Worm (Caenorhabditis elegans) whole organism, young adult: ENCODE data around the gene M03A1.3.

Source experiments
- C17E4.6 ChIP-seq: fragments of 200-800 bp; sonication (Bioruptor generic); IDR thresholded peaks from 2 replicates; pipeline ENCODE4 v1.3.6; 2022; ENCODE audit warnings: missing genetic modification reagents, missing genetic modification characterization, missing compliant biosample characterization
- F22D6.2 ChIP-seq: sonication (generic microtip); optimal IDR thresholded peaks from 2 replicates; lab custom pipeline; 2016; ENCODE audit warnings: mild to moderate bottlenecking, missing genetic modification characterization, missing compliant biosample characterization
- F37B4.10 ChIP-seq: fragments of 200-800 bp; sonication (Bioruptor generic); IDR thresholded peaks from 2 replicates; pipeline ENCODE4 v1.3.6; 2022; ENCODE audit warnings: missing genetic modification characterization, missing compliant biosample characterization
- F55B11.4 ChIP-seq: sonication (generic microtip); optimal IDR thresholded peaks from 2 replicates; lab custom pipeline; 2016; ENCODE audit warnings: missing compliant biosample characterization, missing genetic modification characterization, borderline replicate concordance; ENCODE audit not compliant: insufficient read depth
- Y53F4B.3 ChIP-seq: fragments of 200-800 bp; sonication (Bioruptor generic); IDR thresholded peaks from 2 replicates; pipeline ENCODE4 v1.3.6; 2022; ENCODE audit warnings: missing genetic modification reagents, missing genetic modification characterization, missing compliant biosample characterization
- Y53G8AR.9 ChIP-seq: fragments of 200-800 bp; sonication (Bioruptor generic); conservative IDR thresholded peaks from 2 replicates; pipeline ENCODE4 v1.3.6; 2022; ENCODE audit warnings: missing genetic modification reagents, missing genetic modification characterization, missing compliant biosample characterization
- Y56A3A.18 ChIP-seq: fragments of 200-800 bp; sonication (Bioruptor generic); IDR thresholded peaks from 2 replicates; pipeline ENCODE4 v1.3.6; 2022; ENCODE audit warnings: missing genetic modification reagents, missing genetic modification characterization, missing compliant biosample characterization
- Y79H2A.3 ChIP-seq: fragments of 200-800 bp; sonication (Bioruptor generic); conservative IDR thresholded peaks from 2 replicates; pipeline ENCODE4 v1.3.6; 2022; ENCODE audit warnings: missing genetic modification reagents, missing genetic modification characterization, missing compliant biosample characterization
- ZK185.1 ChIP-seq: sonication (generic microtip); optimal IDR thresholded peaks from 2 replicates; lab custom pipeline; 2016; ENCODE audit warnings: mild to moderate bottlenecking, missing genetic modification characterization, missing compliant biosample characterization; ENCODE audit not compliant: poor library complexity, severe bottlenecking
- aptf-3 ChIP-seq: fragments of 200-800 bp; sonication (Bioruptor generic); IDR thresholded peaks from 2 replicates; pipeline ENCODE4 v1.3.6; 2022; ENCODE audit warnings: missing genetic modification characterization, missing compliant biosample characterization
- atf-7 ChIP-seq: sonication (generic microtip); optimal IDR thresholded peaks from 2 replicates; lab custom pipeline; 2017; ENCODE audit warnings: mild to moderate bottlenecking, missing genetic modification characterization, missing compliant biosample characterization
- attf-3 ChIP-seq: fragments of 200-800 bp; sonication (Bioruptor generic); conservative IDR thresholded peaks from 2 replicates; pipeline ENCODE4 v1.3.6; 2022; ENCODE audit warnings: missing genetic modification reagents, missing genetic modification characterization, missing compliant biosample characterization
- bed-1 ChIP-seq: fragments of 200-800 bp; sonication (Bioruptor generic); IDR thresholded peaks from 2 replicates; pipeline ENCODE4 v1.3.6; 2022; ENCODE audit warnings: missing genetic modification reagents, missing genetic modification characterization, missing compliant biosample characterization
- ccch-3 ChIP-seq: fragments of 200-800 bp; sonication (Bioruptor generic); optimal IDR thresholded peaks from 2 replicates; lab custom pipeline; 2018; ENCODE audit warnings: mild to moderate bottlenecking, missing genetic modification characterization, missing compliant biosample characterization
- ceh-100 ChIP-seq: fragments of 200-800 bp; sonication (Bioruptor generic); IDR thresholded peaks from 2 replicates; pipeline ENCODE4 v1.3.6; 2022; ENCODE audit warnings: missing genetic modification reagents, missing genetic modification characterization, missing compliant biosample characterization
- ceh-79 ChIP-seq: sonication (generic microtip); optimal IDR thresholded peaks from 2 replicates; lab custom pipeline; 2017; ENCODE audit warnings: mild to moderate bottlenecking, missing genetic modification characterization, missing compliant biosample characterization
- ceh-91 ChIP-seq: fragments of 200-800 bp; sonication (Bioruptor generic); IDR thresholded peaks from 2 replicates; pipeline ENCODE4 v1.3.6; 2022; ENCODE audit warnings: missing genetic modification reagents, missing genetic modification characterization, missing compliant biosample characterization
- efl-1 ChIP-seq: fragments of 150-350 bp; optimal IDR thresholded peaks from 2 replicates; lab custom pipeline; 2014; ENCODE audit warnings: missing biosample characterization, missing genetic modification reagents, missing genetic modification characterization
- egl-44 ChIP-seq: fragments of 200-800 bp; sonication (Bioruptor generic); IDR thresholded peaks from 2 replicates; pipeline ENCODE4 v1.3.6; 2022; ENCODE audit warnings: missing genetic modification reagents, missing genetic modification characterization, missing compliant biosample characterization
- ets-4 ChIP-seq: fragments of 200-800 bp; sonication (Bioruptor generic); optimal IDR thresholded peaks from 2 replicates; lab custom pipeline; 2018; ENCODE audit warnings: mild to moderate bottlenecking, missing genetic modification characterization, missing compliant biosample characterization
- fkh-3 ChIP-seq: sonication (generic microtip); optimal IDR thresholded peaks from 2 replicates; lab custom pipeline; 2016; ENCODE audit warnings: mild to moderate bottlenecking, missing genetic modification characterization, missing compliant biosample characterization
- lin-26 ChIP-seq: fragments of 200-800 bp; sonication (Bioruptor generic); IDR thresholded peaks from 2 replicates; pipeline ENCODE4 v1.3.6; 2022; ENCODE audit warnings: missing genetic modification reagents, missing genetic modification characterization, missing compliant biosample characterization
- lin-40 ChIP-seq: sonication (generic microtip); optimal IDR thresholded peaks from 2 replicates; lab custom pipeline; 2016; ENCODE audit warnings: missing genetic modification characterization, mild to moderate bottlenecking, missing compliant biosample characterization, missing genotype, missing genetic modification reagents
- lir-1 ChIP-seq: fragments of 200-800 bp; sonication (Bioruptor generic); conservative IDR thresholded peaks from 2 replicates; pipeline ENCODE4 v1.3.6; 2022; ENCODE audit warnings: missing genetic modification reagents, missing genetic modification characterization, missing compliant biosample characterization
- lsl-1 ChIP-seq: fragments of 200-800 bp; sonication (Bioruptor generic); optimal IDR thresholded peaks from 2 replicates; lab custom pipeline; 2018; ENCODE audit warnings: mild to moderate bottlenecking, missing genetic modification characterization, moderate library complexity, missing compliant biosample characterization
- madf-3 ChIP-seq: fragments of 200-800 bp; sonication (Bioruptor generic); IDR thresholded peaks from 2 replicates; pipeline ENCODE4 v1.3.6; 2022; ENCODE audit warnings: missing genetic modification reagents, missing genetic modification characterization, missing compliant biosample characterization
- mcd-1 ChIP-seq: fragments of 200-800 bp; sonication (Bioruptor generic); IDR thresholded peaks from 2 replicates; pipeline ENCODE4 v1.3.6; 2022; ENCODE audit warnings: missing genetic modification reagents, missing genetic modification characterization, missing compliant biosample characterization
- mel-28 ChIP-seq: sonication (generic microtip); optimal IDR thresholded peaks from 2 replicates; lab custom pipeline; 2016; ENCODE audit warnings: borderline replicate concordance, mild to moderate bottlenecking, missing genetic modification characterization, missing compliant biosample characterization
- nhr-27 ChIP-seq: fragments of 200-800 bp; sonication (Bioruptor generic); optimal IDR thresholded peaks from 2 replicates; lab custom pipeline; 2018; ENCODE audit warnings: mild to moderate bottlenecking, missing genetic modification characterization, moderate library complexity, missing compliant biosample characterization
- repo-1 ChIP-seq: sonication (generic microtip); optimal IDR thresholded peaks from 2 replicates; lab custom pipeline; 2017; ENCODE audit warnings: mild to moderate bottlenecking, missing genetic modification characterization, missing compliant biosample characterization
- rpc-1 ChIP-seq, 2 experiments: fragments of 150-350 bp in 1 of 2; sonication (generic microtip) in 1 of 2; optimal IDR thresholded peaks; 2 replicates each; lab custom pipeline; 2014 to 2018; ENCODE audit warnings: missing biosample characterization in 1 of 2, missing genetic modification characterization in 1 of 2, missing genetic modification reagents in 1 of 2, missing genotype in 1 of 2
- sdz-38 ChIP-seq: sonication (generic microtip); optimal IDR thresholded peaks from 2 replicates; lab custom pipeline; 2016; ENCODE audit warnings: missing genotype, missing genetic modification characterization, missing compliant biosample characterization
- snpc-1.3 ChIP-seq: sonication (generic microtip); optimal IDR thresholded peaks from 2 replicates; lab custom pipeline; 2017; ENCODE audit warnings: missing genetic modification characterization, mild to moderate bottlenecking, missing compliant biosample characterization, antibody characterized with exemption, moderate library complexity, missing genotype, missing genetic modification reagents; ENCODE audit not compliant: insufficient read depth
- tbp1 ChIP-seq: fragments of 200-800 bp; sonication (Bioruptor generic); optimal IDR thresholded peaks from 2 replicates; lab custom pipeline; 2018; ENCODE audit warnings: mild to moderate bottlenecking, missing genetic modification characterization, missing compliant biosample characterization
- tlf-1 ChIP-seq: fragments of 200-800 bp; sonication (Bioruptor generic); optimal IDR thresholded peaks from 2 replicates; lab custom pipeline; 2018; ENCODE audit warnings: mild to moderate bottlenecking, missing genetic modification characterization, missing compliant biosample characterization
- unc-62 ChIP-seq: fragments of 150-350 bp; optimal IDR thresholded peaks from 2 replicates; lab custom pipeline; 2014; ENCODE audit warnings: missing biosample characterization, missing genetic modification reagents, missing genetic modification characterization
- ztf-18 ChIP-seq: sonication (generic microtip); optimal IDR thresholded peaks from 2 replicates; lab custom pipeline; 2016; ENCODE audit warnings: missing genotype, mild to moderate bottlenecking, missing genetic modification characterization, missing compliant biosample characterization
- ztf-26 ChIP-seq: sonication (generic microtip); optimal IDR thresholded peaks from 2 replicates; lab custom pipeline; 2017; ENCODE audit warnings: missing genetic modification characterization, missing compliant biosample characterization
- ztf-6 ChIP-seq: fragments of 200-800 bp; sonication (Bioruptor generic); IDR thresholded peaks from 2 replicates; pipeline ENCODE4 v1.3.6; 2022; ENCODE audit warnings: missing genetic modification reagents, missing genetic modification characterization, missing compliant biosample characterization

M03A1.3 gene

ce11 chrII:4527800-4528199, 29.8 kb upstream of the M03A1.3 start, which contains the start of gene sra-35 (continued):
- TF ChIP-seq tlf-1 (GFP tag; lab: Kevin White, UChicago) (no peak), ceh-91 (GFP tag; lab: Robert Waterston, UW) (no peak), unc-62 (GFP tag; lab: Kevin White, UChicago) (no peak)

DNA sequence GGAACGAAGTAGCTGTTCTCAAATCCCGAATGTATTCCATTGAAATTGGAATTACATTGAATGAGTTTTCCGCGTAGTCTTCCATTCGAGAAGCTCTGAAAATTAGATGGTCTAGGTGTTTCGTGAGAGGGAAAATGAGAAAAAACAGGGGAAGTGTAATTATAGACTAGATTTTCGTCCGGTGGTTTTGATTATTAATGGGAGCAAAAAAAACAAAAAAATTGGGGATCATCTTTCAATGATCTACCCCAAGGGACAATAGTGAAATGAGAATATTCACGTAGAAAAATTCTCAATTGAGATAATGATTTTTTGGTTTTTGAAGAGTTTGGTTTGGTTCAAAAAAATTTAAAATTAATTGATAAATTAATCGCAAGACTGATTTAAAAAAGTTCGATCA, 25.7 kb upstream of the M03A1.3 start, which contains the start of gene sra-32:
sra-32 (minus strand) TSS at position 101 of the 400 bp plus-strand sequence.
- TF ChIP-seq tlf-1 (GFP tag; lab: Kevin White, UChicago) (no peak), madf-3 (GFP tag; lab: Robert Waterston, UW) (no peak), bed-1 (GFP tag; lab: Robert Waterston, UW) (no peak), ztf-26 (tag; lab: Kevin White, UChicago) (no peak), aptf-3 (GFP tag; lab: Robert Waterston, UW) (no peak), lin-40 (no peak), egl-44 (no peak), nhr-27 (tag; lab: Kevin White, UChicago) (no peak), ets-4 (no peak), Y79H2A.3 (GFP tag; lab: Robert Waterston, UW) (no peak)
- TF ChIP-seq, all 124 proteins: peak for 0

DNA sequence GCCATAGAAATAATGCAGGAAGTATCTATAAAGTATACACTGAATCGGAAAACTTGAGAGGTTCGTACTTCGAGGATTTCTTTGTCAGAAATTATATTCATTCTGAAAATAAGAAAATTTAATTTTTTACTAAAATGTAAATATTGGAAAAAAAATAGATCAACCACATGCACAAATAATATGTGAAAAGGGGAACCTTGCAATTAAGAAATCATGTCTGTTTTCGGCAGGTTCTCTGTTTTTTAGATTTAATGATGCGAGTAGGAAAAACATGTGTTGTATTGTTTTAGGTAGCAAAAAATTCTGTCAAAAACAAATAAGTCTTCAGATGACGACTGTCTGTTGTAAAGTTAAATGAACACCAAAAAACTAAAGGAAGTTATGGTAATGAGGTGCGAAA, 20.4 kb upstream of the M03A1.3 start, which contains the start of gene sra-33:
sra-33 (minus strand) TSS at position 101 of the 400 bp plus-strand sequence.
- TF ChIP-seq ztf-18: no peak

DNA sequence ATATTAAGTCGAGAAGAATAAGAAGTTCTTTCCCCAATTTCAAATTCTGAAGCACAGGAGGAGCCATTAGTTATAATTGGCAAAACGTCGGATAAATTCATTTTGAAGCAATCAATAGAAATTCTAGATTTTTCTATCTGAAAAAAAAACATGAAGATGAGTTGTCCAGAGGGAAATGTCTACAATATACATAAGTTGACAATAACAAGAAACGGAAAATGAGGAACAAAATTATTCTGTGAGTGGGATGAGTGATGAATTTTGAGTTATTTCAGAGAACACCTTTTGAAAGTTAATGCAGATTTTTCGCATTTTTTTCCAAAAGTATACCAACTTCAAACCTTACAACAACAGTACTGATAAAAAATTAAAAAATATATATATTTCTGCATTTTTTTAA, 17.0 kb upstream of the M03A1.3 start, which contains the start of gene sra-36:
sra-36 (minus strand) TSS at position 101 of the 400 bp plus-strand sequence.
- no peak for TF ChIP-seq Y53G8AR.9 (GFP tag; lab: Robert Waterston, UW)
- TF ChIP-seq atf-7 (tag; lab: Kevin White, UChicago): no peak
- no peak for TF ChIP-seq Y53F4B.3 (GFP tag; lab: Robert Waterston, UW)
- TF ChIP-seq lin-40: no peak
- TF ChIP-seq ceh-79 (tag; lab: Kevin White, UChicago): no peak
- no peak for TF ChIP-seq tbp1 (GFP tag; lab: Kevin White, UChicago)
- no peak for TF ChIP-seq ZK185.1
- TF ChIP-seq F37B4.10: no peak
- TF ChIP-seq efl-1 (GFP tag; lab: Kevin White, UChicago): no peak
- no peak for TF ChIP-seq ceh-100 (GFP tag; lab: Robert Waterston, UW)
- no peak for TF ChIP-seq sdz-38 (tag; lab: Kevin White, UChicago)
- no peak for TF ChIP-seq lir-1 (GFP tag; lab: Robert Waterston, UW)
- no peak for TF ChIP-seq ets-4
- TF ChIP-seq F55B11.4 (tag; lab: Kevin White, UChicago): no peak

ce11 chrII:4543568-4543967, 14.0 kb upstream of the M03A1.3 start, which contains the start of gene sra-34:
Gene sra-34, minus strand, starts transcription at chrII:4543668.
- TF ChIP-seq mcd-1 (GFP tag; lab: Robert Waterston, UW) (no peak), ZK185.1 (no peak), fkh-3 (no peak), repo-1 (tag; lab: Kevin White, UChicago) (no peak)

ce11 chrII:4548408-4548807, 9.2 kb upstream of the M03A1.3 start:
- TF ChIP-seq lin-40 (no peak), ccch-3 (GFP tag; lab: Kevin White, UChicago) (no peak), rpc-1 (optimal IDR thresholded peaks at IDR 0.05; lab: Kevin White, UChicago) (no peak), rpc-1 (tag; optimal IDR thresholded peaks at IDR 0.05; lab: Kevin White, UChicago) (no peak), ztf-6 (GFP tag; lab: Robert Waterston, UW) (no peak), ztf-26 (tag; lab: Kevin White, UChicago) (no peak), lsl-1 (no peak), Y56A3A.18 (GFP tag; lab: Robert Waterston, UW) (no peak), ceh-100 (GFP tag; lab: Robert Waterston, UW) (no peak), lin-26 (GFP tag; lab: Robert Waterston, UW) (no peak), ceh-91 (GFP tag; lab: Robert Waterston, UW) (no peak), fkh-3 (no peak), efl-1 (GFP tag; lab: Kevin White, UChicago) (no peak), snpc-1.3 (no peak), C17E4.6 (GFP tag; lab: Robert Waterston, UW) (no peak), mel-28 (tag; lab: Kevin White, UChicago) (no peak), F22D6.2 (no peak), F55B11.4 (tag; lab: Kevin White, UChicago) (no peak), attf-3 (no peak)
